Fruit fly (Drosophila melanogaster) whole organism, embryonic: ENCODE data around the gene CG31029.

Experiments
- Chrac-16 ChIP-seq: fragments of 200-800 bp; sonication (Bioruptor generic); optimal IDR thresholded peaks from 3 replicates; lab custom pipeline; 2016; ENCODE audit warnings: missing biosample characterization, missing genetic modification characterization
- D ChIP-seq, 2 experiments: fragments of 200-800 bp in 1 of 2; fragments of >200 bp in 1 of 2; sonication (Bioruptor generic) in 1 of 2; optimal IDR thresholded peaks; 2 replicates in 1 of 2; 3 replicates in 1 of 2; lab custom pipeline; 2017; ENCODE audit warnings: mild to moderate bottlenecking in 1 of 2, missing biosample characterization in 1 of 2, missing genetic modification characterization in 1 of 2, missing genetic modification reagents in 1 of 2
- Lim3 ChIP-seq: fragments of 200-800 bp; sonication (Bioruptor generic); IDR thresholded peaks from 2 replicates; pipeline ENCODE4 v1.3.6; 2022; ENCODE audit warnings: missing biosample characterization, missing genetic modification characterization
- gcm2 ChIP-seq: fragments of 200-800 bp; sonication (Bioruptor generic); optimal IDR thresholded peaks from 2 replicates; lab custom pipeline; 2016; ENCODE audit warnings: missing biosample characterization, missing genetic modification characterization
- gsb ChIP-seq: fragments of 200-800 bp; sonication (Bioruptor generic); IDR thresholded peaks from 2 replicates; pipeline ENCODE4 v1.3.6; 2022; ENCODE audit warnings: missing biosample characterization, missing genetic modification characterization
- psq ChIP-seq: fragments of 200-800 bp; sonication (Bioruptor generic); optimal IDR thresholded peaks from 2 replicates; lab custom pipeline; 2017; ENCODE audit warnings: missing biosample characterization, missing genetic modification characterization

- TF ChIP-seq gcm2 (no peak), Chrac-16 (GFP tag; lab: Kevin White, UChicago) (no peak), Lim3 (GFP tag; lab: Robert Waterston, UW) (no peak), gsb (no peak), psq (GFP tag; lab: Kevin White, UChicago) (no peak), D (optimal IDR thresholded peaks at IDR 0.05; lab: Kevin White, UChicago) (no peak), D (GFP tag; optimal IDR thresholded peaks at IDR 0.05; lab: Kevin White, UChicago) (no peak)
These were observed 44.1 kb upstream of the CG31029 start for dm6 chr3R:30176314-30176713.
